Fruit fly (Drosophila melanogaster): ENCODE results near the gene CG18547.
A peak's percentile ranks its signal among the peaks of the same experiment; 100 is the strongest.

CG18547 gene

DNA sequence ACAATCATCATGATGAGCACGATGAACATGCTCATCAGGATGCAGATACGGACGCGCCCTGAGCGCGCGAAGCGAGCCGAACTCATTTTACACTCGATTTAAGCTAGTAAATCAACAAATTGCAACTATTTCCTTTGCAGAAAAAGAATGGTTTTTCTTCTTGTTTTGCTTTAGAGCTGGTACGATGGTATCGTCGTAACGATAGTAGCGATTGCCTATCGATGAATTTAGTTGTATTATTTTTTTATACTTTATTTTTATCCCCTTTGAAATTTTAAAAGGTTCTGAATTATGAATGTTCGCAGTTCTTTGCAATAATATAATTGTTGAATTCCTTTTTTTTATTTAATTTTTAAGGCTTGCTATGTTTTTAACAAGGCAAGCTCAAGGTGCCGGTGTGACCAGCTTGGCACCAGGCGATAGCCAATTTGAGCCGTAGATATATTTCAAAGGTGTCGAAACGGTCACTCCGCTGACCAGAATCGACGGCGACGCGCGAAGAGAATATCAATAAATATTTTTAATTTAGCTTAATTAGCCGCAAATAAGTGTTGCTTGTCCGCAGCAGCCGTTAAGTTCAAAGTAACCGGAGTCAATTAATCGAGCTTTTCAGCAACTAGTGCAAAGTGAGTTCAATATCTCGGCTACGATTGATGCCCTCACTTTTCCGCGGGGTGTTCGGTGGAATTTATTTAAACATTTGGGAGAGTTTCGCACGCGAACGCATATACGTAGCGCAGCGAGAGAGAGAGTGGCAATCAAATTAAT is 12.7 kb downstream of the CG18547 start, which contains the start of the genes CG12213 and GC1 (continued):
- TF ChIP-seq Myb (GFP tag; optimal IDR thresholded peaks at IDR 0.05), result peak; percentile 30
- no peak for TF ChIP-seq CkIIα-i1 (GFP tag; IDR thresholded peaks at IDR 0.05)
- TF ChIP-seq sd (tag; optimal IDR thresholded peaks at IDR 0.05), result no peak
- TF ChIP-seq unpg (GFP tag; optimal IDR thresholded peaks at IDR 0.05), result no peak
- TF ChIP-seq NFAT (GFP tag; IDR thresholded peaks at IDR 0.05), result 0 out of 2 replicates have a peak, but pooled peaks have one; percentile 28
- no peak for TF ChIP-seq p53 (GFP tag; optimal IDR thresholded peaks at IDR 0.05)
- peak; percentile 85 for TF ChIP-seq Med (GFP tag)
- TF ChIP-seq Ets65A (GFP tag), result no peak
- peak; percentile 4 for TF ChIP-seq CG8388 (GFP tag; optimal IDR thresholded peaks at IDR 0.05)
- peak; percentile 5 for TF ChIP-seq CG18476 (GFP tag; optimal IDR thresholded peaks at IDR 0.05)
- peak; percentile 98 for TF ChIP-seq hb (GFP tag; IDR thresholded peaks at IDR 0.05; ENCODE audit: partially characterized antibody)
- no peak for TF ChIP-seq GATAe (GFP tag; conservative IDR thresholded peaks at IDR 0.05)
- no peak for TF ChIP-seq CG10959 (GFP tag; IDR thresholded peaks at IDR 0.05)
- TF ChIP-seq bab2 (GFP tag; optimal IDR thresholded peaks at IDR 0.05), result no peak
- TF ChIP-seq CG12391 (tag; optimal IDR thresholded peaks at IDR 0.05), result peak; percentile 70
- TF ChIP-seq bcd (GFP tag; optimal IDR thresholded peaks at IDR 0.05), result no peak
- peak in 1 of 2 experiments; percentile 24 for TF ChIP-seq insv (GFP tag; optimal IDR thresholded peaks at IDR 0.05)
- TF ChIP-seq sim (GFP tag; IDR thresholded peaks at IDR 0.05), result no peak
- TF ChIP-seq H2.0 (GFP tag; IDR thresholded peaks at IDR 0.05), result no peak
- 0 out of 3 replicates have a peak, but pooled peaks have one; percentile 21 for TF ChIP-seq Dbx (GFP tag; IDR thresholded peaks at IDR 0.05)
- no peak for TF ChIP-seq CG16863 (GFP tag; optimal IDR thresholded peaks at IDR 0.05)
- TF ChIP-seq dpn (GFP tag; optimal IDR thresholded peaks at IDR 0.05), result peak in 1 of 2 experiments; percentile 37
- TF ChIP-seq Abd-B (GFP tag; optimal IDR thresholded peaks at IDR 0.05), result no peak
- TF ChIP-seq CG14965 (GFP tag; optimal IDR thresholded peaks at IDR 0.05; ENCODE audit: borderline replicate concordance), result no peak
- TF ChIP-seq sr (GFP tag; IDR thresholded peaks at IDR 0.05), result no peak
- TF ChIP-seq pnt (GFP tag; optimal IDR thresholded peaks at IDR 0.05), result no peak
- peak; percentile 75 for TF ChIP-seq Nf-YC (tag; optimal IDR thresholded peaks at IDR 0.05)
- peak; percentile 93 for TF ChIP-seq Vsx1 (GFP tag; optimal IDR thresholded peaks at IDR 0.05)
- no peak for TF ChIP-seq Sox102F (GFP tag; optimal IDR thresholded peaks at IDR 0.05)
- TF ChIP-seq CG7987 (GFP tag; optimal IDR thresholded peaks at IDR 0.05), result no peak
- TF ChIP-seq danr (GFP tag; IDR thresholded peaks at IDR 0.05), result no peak
- TF ChIP-seq CG34376 (GFP tag; optimal IDR thresholded peaks at IDR 0.05), result no peak
- TF ChIP-seq CG2712 (tag; optimal IDR thresholded peaks at IDR 0.05), result peak; percentile 58
- TF ChIP-seq row (GFP tag; IDR thresholded peaks at IDR 0.05), result peak; percentile 82
- no peak for TF ChIP-seq Rx (GFP tag; IDR thresholded peaks at IDR 0.05)

DNA sequence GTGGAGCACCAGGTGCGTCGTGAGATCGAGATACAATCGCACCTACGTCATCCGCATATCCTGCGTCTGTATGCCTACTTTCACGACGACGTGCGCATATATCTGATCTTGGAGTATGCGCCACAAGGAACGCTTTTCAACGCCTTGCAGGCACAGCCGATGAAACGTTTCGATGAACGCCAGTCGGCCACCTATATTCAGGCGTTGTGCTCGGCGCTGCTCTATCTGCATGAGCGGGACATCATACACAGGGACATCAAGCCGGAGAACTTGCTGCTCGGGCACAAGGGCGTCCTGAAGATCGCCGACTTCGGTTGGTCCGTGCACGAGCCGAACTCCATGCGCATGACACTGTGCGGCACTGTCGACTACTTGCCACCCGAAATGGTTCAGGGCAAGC is 16.2 kb downstream of the CG18547 start:
- TF ChIP-seq Ets65A (GFP tag), result peak; percentile 88
- 0 out of 3 replicates have a peak, but pooled peaks have one; percentile 22 for TF ChIP-seq CG11456 (GFP tag; IDR thresholded peaks at IDR 0.05)
- TF ChIP-seq pfk (GFP tag; optimal IDR thresholded peaks at IDR 0.05), result no peak
- peak; percentile 51 for TF ChIP-seq Med (GFP tag)
- 0 out of 3 replicates have a peak, but pooled peaks have one; percentile 18 for TF ChIP-seq vnd (GFP tag; IDR thresholded peaks at IDR 0.05; ENCODE audit: partially characterized antibody)
- no peak for TF ChIP-seq CG6654 (GFP tag; optimal IDR thresholded peaks at IDR 0.05)
- TF ChIP-seq CG8478 (optimal IDR thresholded peaks at IDR 0.05), result peak; percentile 59
